Worm (Caenorhabditis elegans): ENCODE data around the gene T20G5.9.

ce11 chrIII:10241332-10241829 is 31.7 kb downstream of the T20G5.9 start:
- no peak for TF ChIP-seq tra-4 (tag; optimal IDR thresholded peaks at IDR 0.05)
- TF ChIP-seq flt-1 (GFP tag; IDR thresholded peaks at IDR 0.05), result no peak
- no peak for TF ChIP-seq ama-1 (optimal IDR thresholded peaks at IDR 0.05)
- TF ChIP-seq hmg-4 (GFP tag; optimal IDR thresholded peaks at IDR 0.05), result no peak
- no peak for TF ChIP-seq scrt-1 (GFP tag; IDR thresholded peaks at IDR 0.05)
- TF ChIP-seq F13C5.2 (tag; optimal IDR thresholded peaks at IDR 0.05), result no peak
- no peak for TF ChIP-seq B0310.2 (tag; optimal IDR thresholded peaks at IDR 0.05)
- no peak for TF ChIP-seq ets-7 (tag; optimal IDR thresholded peaks at IDR 0.05)
- TF ChIP-seq hmbx-1 (tag; optimal IDR thresholded peaks at IDR 0.05), result no peak
- TF ChIP-seq pes-1 (GFP tag; IDR thresholded peaks at IDR 0.05), result no peak
- TF ChIP-seq sea-1 (GFP tag; conservative IDR thresholded peaks at IDR 0.05), result no peak

All from whole organism, early embryonic.